Fruit fly (Drosophila melanogaster): ENCODE data around the gene CLIP-190.
A peak's percentile ranks its signal among the peaks of the same experiment; 100 is the strongest.

CLIP-190 gene

dm6 chr2L:17425005-17425404 is 40.5 kb downstream of the CLIP-190 start:
- TF ChIP-seq fd96Ca (GFP tag; IDR thresholded peaks at IDR 0.05) = no peak
- no peak for TF ChIP-seq rn (GFP tag; IDR thresholded peaks at IDR 0.05)
- TF ChIP-seq CG32121 (GFP tag; IDR thresholded peaks at IDR 0.05) = no peak
- TF ChIP-seq CG8159 (tag; optimal IDR thresholded peaks at IDR 0.05) = no peak
- no peak for TF ChIP-seq CG17806 (tag; optimal IDR thresholded peaks at IDR 0.05)

dm6 chr2L:17425412-17425811 is 40.9 kb downstream of the CLIP-190 start:
- peak; percentile 4 for TF ChIP-seq EcR (GFP tag; optimal IDR thresholded peaks at IDR 0.05)
- no peak for TF ChIP-seq Pif1B (GFP tag; optimal IDR thresholded peaks at IDR 0.05)

- peak; percentile 47; the same call in 1 of the 3 replicates for TF ChIP-seq fd96Ca (GFP tag; IDR thresholded peaks at IDR 0.05)
- no peak for TF ChIP-seq CG13204 (GFP tag; optimal IDR thresholded peaks at IDR 0.05)
- TF ChIP-seq CG9948 (tag; optimal IDR thresholded peaks at IDR 0.05) = peak; percentile 21
- peak; percentile 46 for TF ChIP-seq CG8159 (tag; optimal IDR thresholded peaks at IDR 0.05)
- TF ChIP-seq CG8301 (tag; optimal IDR thresholded peaks at IDR 0.05) = peak; percentile 18
- TF ChIP-seq EcR (GFP tag; optimal IDR thresholded peaks at IDR 0.05) = no peak
- TF ChIP-seq CG4496 (GFP tag; IDR thresholded peaks at IDR 0.05) = no peak
- peak; percentile 11 for TF ChIP-seq CG17806 (tag; optimal IDR thresholded peaks at IDR 0.05)
- TF ChIP-seq CG15710 (tag; optimal IDR thresholded peaks at IDR 0.05) = peak; percentile 42
- TF ChIP-seq Pif1A (GFP tag; optimal IDR thresholded peaks at IDR 0.05) = peak; percentile 42
- peak; percentile 60 for TF ChIP-seq CG14655 (GFP tag; optimal IDR thresholded peaks at IDR 0.05)
Measured at dm6 chr2L:17427187-17427586, 42.7 kb downstream of the CLIP-190 start.

dm6 chr2L:17427929-17428456 is 43.5 kb downstream of the CLIP-190 start:
- peak; percentile 27 for TF ChIP-seq CG34367 (tag; optimal IDR thresholded peaks at IDR 0.05)
- TF ChIP-seq D1 (tag; optimal IDR thresholded peaks at IDR 0.05) = no peak
- TF ChIP-seq CG9948 (tag; optimal IDR thresholded peaks at IDR 0.05) = no peak
- peak; percentile 42 for TF ChIP-seq CG17806 (tag; optimal IDR thresholded peaks at IDR 0.05)
- peak; percentile 43 for TF ChIP-seq CG14655 (GFP tag; optimal IDR thresholded peaks at IDR 0.05)
- TF ChIP-seq CG12605 (GFP tag; IDR thresholded peaks at IDR 0.05) = peak; percentile 63
- TF ChIP-seq CG10348 (GFP tag; IDR thresholded peaks at IDR 0.05) = no peak
- TF ChIP-seq gl (tag; optimal IDR thresholded peaks at IDR 0.05) = peak; percentile 57
- peak; percentile 49 for TF ChIP-seq CG8159 (tag; optimal IDR thresholded peaks at IDR 0.05)
- no peak for TF ChIP-seq rn (GFP tag; IDR thresholded peaks at IDR 0.05)
- TF ChIP-seq Pif1B (GFP tag; optimal IDR thresholded peaks at IDR 0.05) = peak; percentile 72
- peak; percentile 72 for TF ChIP-seq Ets98B (GFP tag; IDR thresholded peaks at IDR 0.05)
- TF ChIP-seq CG15710 (tag; optimal IDR thresholded peaks at IDR 0.05) = peak; percentile 10
- peak; percentile 83 for TF ChIP-seq EcR (GFP tag; optimal IDR thresholded peaks at IDR 0.05)
- TF ChIP-seq Snoo (tag; optimal IDR thresholded peaks at IDR 0.05) = peak; percentile 22
- TF ChIP-seq CG8301 (tag; optimal IDR thresholded peaks at IDR 0.05) = peak; percentile 5
- peak; percentile 56 for TF ChIP-seq CG13204 (GFP tag; optimal IDR thresholded peaks at IDR 0.05)
- TF ChIP-seq CG4496 (GFP tag; IDR thresholded peaks at IDR 0.05) = peak; percentile 60; the same call in 2 of the 3 replicates
- peak; percentile 50; the same call in 1 of the 2 replicates for TF ChIP-seq CG32121 (GFP tag; IDR thresholded peaks at IDR 0.05)
- TF ChIP-seq Pif1A (GFP tag; optimal IDR thresholded peaks at IDR 0.05) = peak; percentile 56
- no peak; the same call in 2 of the 3 replicates for TF ChIP-seq fd96Ca (GFP tag; IDR thresholded peaks at IDR 0.05)

dm6 chr2L:17429788-17430587 is 45.5 kb downstream of the CLIP-190 start:
- TF ChIP-seq CG8301 (tag; optimal IDR thresholded peaks at IDR 0.05) (peak; percentile 93), CG4496 (GFP tag; IDR thresholded peaks at IDR 0.05) (peak; percentile 89), gl (tag; optimal IDR thresholded peaks at IDR 0.05) (peak; percentile 86), rn (GFP tag; IDR thresholded peaks at IDR 0.05) (peak; percentile 78), CG15710 (tag; optimal IDR thresholded peaks at IDR 0.05) (peak; percentile 98), CG17806 (tag; optimal IDR thresholded peaks at IDR 0.05) (peak; percentile 99), CG34367 (tag; optimal IDR thresholded peaks at IDR 0.05) (peak; percentile 84), CG12605 (GFP tag; IDR thresholded peaks at IDR 0.05) (peak; percentile 89), CG10348 (GFP tag; IDR thresholded peaks at IDR 0.05) (peak; percentile 53; the same call in 1 of the 2 replicates), fd96Ca (GFP tag; IDR thresholded peaks at IDR 0.05) (peak; percentile 67; the same call in 2 of the 3 replicates), CG9948 (tag; optimal IDR thresholded peaks at IDR 0.05) (peak; percentile 99), EcR (GFP tag; optimal IDR thresholded peaks at IDR 0.05) (peak; percentile 98), CG13204 (GFP tag; optimal IDR thresholded peaks at IDR 0.05) (peak; percentile 79), D1 (tag; optimal IDR thresholded peaks at IDR 0.05) (peak; percentile 99), CG32121 (GFP tag; IDR thresholded peaks at IDR 0.05) (peak; percentile 88), CG8159 (tag; optimal IDR thresholded peaks at IDR 0.05) (peak; percentile 99), Snoo (tag; optimal IDR thresholded peaks at IDR 0.05) (peak; percentile 93), CG14655 (GFP tag; optimal IDR thresholded peaks at IDR 0.05) (peak; percentile 95), Ets98B (GFP tag; IDR thresholded peaks at IDR 0.05) (peak; percentile 42; the same call in 1 of the 2 replicates), Pif1A (GFP tag; optimal IDR thresholded peaks at IDR 0.05) (peak; percentile 65), Pif1B (GFP tag; optimal IDR thresholded peaks at IDR 0.05) (peak; percentile 42)

Measured in whole organism, pupa.